Fruit fly (Drosophila melanogaster) whole organism, embryonic: ENCODE data around the gene Reg-2.

Experiments
- ATbp ChIP-seq: fragments of 200-800 bp; sonication (Bioruptor generic); optimal IDR thresholded peaks from 2 replicates; lab custom pipeline; 2017; ENCODE audit warnings: missing biosample characterization, mild to moderate bottlenecking, missing genetic modification characterization, missing genetic modification reagents
- Atf3 ChIP-seq: fragments of 200-800 bp; sonication (Bioruptor generic); optimal IDR thresholded peaks from 3 replicates; lab custom pipeline; 2016; ENCODE audit warnings: missing biosample characterization, missing genetic modification characterization
- C15 ChIP-seq: fragments of 200-800 bp; sonication (Bioruptor generic); IDR thresholded peaks from 3 replicates; pipeline ENCODE4 v1.3.6; 2022; ENCODE audit warnings: missing biosample characterization, missing genetic modification characterization
- CG12155 ChIP-seq: fragments of 200-800 bp; sonication (Bioruptor generic); optimal IDR thresholded peaks from 3 replicates; lab custom pipeline; 2016; ENCODE audit warnings: missing biosample characterization, missing genetic modification characterization
- CG13775 ChIP-seq: fragments of 200-800 bp; sonication (Bioruptor generic); optimal IDR thresholded peaks from 3 replicates; lab custom pipeline; 2017; ENCODE audit warnings: missing biosample characterization, mild to moderate bottlenecking, missing genetic modification characterization
- CG1832 ChIP-seq: fragments of 200-800 bp; sonication (Bioruptor generic); optimal IDR thresholded peaks from 2 replicates; lab custom pipeline; 2017; ENCODE audit warnings: missing biosample characterization, mild to moderate bottlenecking, missing genetic modification characterization, inconsistent platforms
- CG3407 ChIP-seq: fragments of 200-800 bp; sonication (Bioruptor generic); optimal IDR thresholded peaks from 2 replicates; lab custom pipeline; 2018; ENCODE audit warnings: missing biosample characterization, mild to moderate bottlenecking, missing genetic modification characterization
- CG4328 ChIP-seq: fragments of 200-800 bp; sonication (Bioruptor generic); optimal IDR thresholded peaks from 3 replicates; lab custom pipeline; 2017; ENCODE audit warnings: missing biosample characterization, missing genetic modification reagents, missing genetic modification characterization
- CG6654 ChIP-seq: fragments of 200-800 bp; sonication (Bioruptor generic); optimal IDR thresholded peaks from 2 replicates; lab custom pipeline; 2017; ENCODE audit warnings: missing biosample characterization, mild to moderate bottlenecking, missing genetic modification characterization
- CG7745 ChIP-seq: fragments of 200-800 bp; sonication (Bioruptor generic); optimal IDR thresholded peaks from 2 replicates; lab custom pipeline; 2018; ENCODE audit warnings: missing biosample characterization, mild to moderate bottlenecking, missing genetic modification characterization, moderate library complexity
- CG7928 ChIP-seq: fragments of 200-800 bp; sonication (Bioruptor generic); optimal IDR thresholded peaks from 2 replicates; lab custom pipeline; 2017; ENCODE audit warnings: missing biosample characterization, mild to moderate bottlenecking, missing genetic modification characterization
- CG8359 ChIP-seq: fragments of 200-800 bp; sonication (Bioruptor generic); optimal IDR thresholded peaks from 2 replicates; lab custom pipeline; 2017; ENCODE audit warnings: missing biosample characterization, mild to moderate bottlenecking, missing genetic modification characterization, borderline replicate concordance
- CG9797 ChIP-seq: fragments of 200-800 bp; sonication (Bioruptor generic); optimal IDR thresholded peaks from 3 replicates; lab custom pipeline; 2018; ENCODE audit warnings: missing biosample characterization, mild to moderate bottlenecking, missing genetic modification characterization
- Eip74EF ChIP-seq, 2 experiments: fragments of 200-800 bp in 1 of 2; fragments of >200 bp in 1 of 2; sonication (Bioruptor generic) in 1 of 2; optimal IDR thresholded peaks; 2 replicates each; lab custom pipeline; 2017 to 2019; ENCODE audit warnings: missing biosample characterization in 2 of 2, missing genetic modification characterization in 2 of 2, mild to moderate bottlenecking in 1 of 2, moderate library complexity in 1 of 2
- Ets97D ChIP-seq: fragments of 200-800 bp; sonication (Bioruptor generic); optimal IDR thresholded peaks from 3 replicates; lab custom pipeline; 2016; ENCODE audit warnings: missing biosample characterization, missing genetic modification characterization
- Hr78 ChIP-seq, 2 experiments: fragments of 200-800 bp in 1 of 2; fragments of >200 bp in 1 of 2; sonication (Bioruptor generic) in 1 of 2; optimal IDR thresholded peaks; 2 replicates each; lab custom pipeline; 2017 to 2019; ENCODE audit warnings: missing biosample characterization in 2 of 2, missing genetic modification characterization in 2 of 2, mild to moderate bottlenecking in 1 of 2, moderate library complexity in 1 of 2
- Oli ChIP-seq: fragments of 200-800 bp; sonication (Bioruptor generic); optimal IDR thresholded peaks from 2 replicates; lab custom pipeline; 2018; ENCODE audit warnings: missing biosample characterization, mild to moderate bottlenecking, missing genetic modification characterization, moderate library complexity
- Rfx ChIP-seq: fragments of 200-800 bp; sonication (Bioruptor generic); IDR thresholded peaks from 2 replicates; pipeline ENCODE4 v1.3.6; 2022; ENCODE audit warnings: missing biosample characterization, missing genetic modification characterization
- Trl ChIP-seq, 3 experiments: fragments of >200 bp in 2 of 3; fragments of 200-800 bp in 1 of 3; sonication (Bioruptor generic) in 1 of 3; optimal IDR thresholded peaks; 2 replicates in 1 of 3; 3 replicates in 2 of 3; lab custom pipeline; 2016 to 2017; ENCODE audit warnings: missing biosample characterization in 1 of 3, missing genetic modification characterization in 1 of 3
- Usf ChIP-seq: fragments of 200-800 bp; sonication (Bioruptor generic); optimal IDR thresholded peaks from 2 replicates; lab custom pipeline; 2017; ENCODE audit warnings: missing genotype, missing biosample characterization, missing genetic modification characterization
- abd-A ChIP-seq: fragments of 200-800 bp; sonication (Bioruptor generic); optimal IDR thresholded peaks from 3 replicates; lab custom pipeline; 2019; ENCODE audit warnings: missing biosample characterization, mild to moderate bottlenecking, missing genetic modification characterization, moderate library complexity
- bigmax ChIP-seq: fragments of 200-800 bp; sonication (Bioruptor generic); optimal IDR thresholded peaks from 2 replicates; lab custom pipeline; 2018; ENCODE audit warnings: missing biosample characterization, mild to moderate bottlenecking, missing genetic modification characterization
- bowl ChIP-seq: fragments of 200-800 bp; sonication (Bioruptor generic); IDR thresholded peaks from 2 replicates; pipeline ENCODE4 v1.3.6; 2022; ENCODE audit warnings: missing biosample characterization, missing genetic modification characterization
- cwo ChIP-seq: fragments of 200-800 bp; sonication (Bioruptor generic); optimal IDR thresholded peaks from 3 replicates; lab custom pipeline; 2017; ENCODE audit warnings: missing biosample characterization, missing genetic modification characterization, mild to moderate bottlenecking, moderate library complexity, missing genetic modification reagents
- dmrt99B ChIP-seq: fragments of 200-800 bp; sonication (Bioruptor generic); optimal IDR thresholded peaks from 2 replicates; lab custom pipeline; 2018; ENCODE audit warnings: missing biosample characterization, mild to moderate bottlenecking, missing genetic modification characterization, moderate library complexity
- ewg ChIP-seq: fragments of 200-800 bp; sonication (Bioruptor generic); optimal IDR thresholded peaks from 3 replicates; lab custom pipeline; 2017; ENCODE audit warnings: mild to moderate bottlenecking, missing biosample characterization, missing genetic modification reagents, missing genetic modification characterization
- ftz-f1 ChIP-seq: fragments of 200-800 bp; sonication (Bioruptor generic); optimal IDR thresholded peaks from 2 replicates; lab custom pipeline; 2016; ENCODE audit warnings: missing biosample characterization, missing genetic modification characterization
- gcm2 ChIP-seq: fragments of 200-800 bp; sonication (Bioruptor generic); optimal IDR thresholded peaks from 2 replicates; lab custom pipeline; 2016; ENCODE audit warnings: missing biosample characterization, missing genetic modification characterization
- grau ChIP-seq: fragments of 200-800 bp; optimal IDR thresholded peaks from 3 replicates; lab custom pipeline; 2019; ENCODE audit warnings: missing biosample characterization, mild to moderate bottlenecking, missing genetic modification characterization, moderate library complexity
- grn ChIP-seq: fragments of 200-800 bp; sonication (Bioruptor generic); optimal IDR thresholded peaks from 3 replicates; lab custom pipeline; 2017; ENCODE audit warnings: missing biosample characterization, missing genetic modification characterization
- insv ChIP-seq, 2 experiments: fragments of 200-800 bp; sonication (Bioruptor generic); optimal IDR thresholded peaks; 3 replicates each; lab custom pipeline; 2016 to 2018; ENCODE audit warnings: missing biosample characterization in 2 of 2, missing genetic modification characterization in 2 of 2
- kay ChIP-seq: fragments of 200-800 bp; sonication (Bioruptor generic); optimal IDR thresholded peaks from 2 replicates; lab custom pipeline; 2016; ENCODE audit warnings: missing biosample characterization, missing genetic modification characterization
- lilli ChIP-seq: fragments of 200-800 bp; sonication (Bioruptor generic); optimal IDR thresholded peaks from 3 replicates; lab custom pipeline; 2016; ENCODE audit warnings: missing biosample characterization, missing genetic modification characterization
- luna ChIP-seq: fragments of 200-800 bp; sonication (Bioruptor generic); optimal IDR thresholded peaks from 2 replicates; lab custom pipeline; 2016; ENCODE audit warnings: missing biosample characterization, missing genetic modification characterization
- mirr ChIP-seq: fragments of 200-800 bp; sonication (Bioruptor generic); optimal IDR thresholded peaks from 3 replicates; lab custom pipeline; 2018; ENCODE audit warnings: missing biosample characterization, mild to moderate bottlenecking, missing genetic modification characterization
- nerfin-1 ChIP-seq: fragments of 200-800 bp; sonication (Bioruptor generic); optimal IDR thresholded peaks from 3 replicates; lab custom pipeline; 2019; ENCODE audit warnings: missing biosample characterization, mild to moderate bottlenecking, missing genetic modification characterization, moderate library complexity
- nerfin-2 ChIP-seq: fragments of 200-800 bp; sonication (Bioruptor generic); IDR thresholded peaks from 2 replicates; pipeline ENCODE4 v1.3.6; 2022; ENCODE audit warnings: missing biosample characterization, missing genetic modification characterization; ENCODE audit not compliant: partially characterized antibody
- pan ChIP-seq, 4 experiments: fragments of >200 bp in 3 of 4; fragments of 200-800 bp in 1 of 4; sonication (Bioruptor generic) in 1 of 4; optimal IDR thresholded peaks in 3 of 4; IDR thresholded peaks in 1 of 4; 2 replicates each; pipeline versions ENCODE4 v1.3.6 to Lab custom; 2017 to 2022; ENCODE audit warnings: missing biosample characterization in 2 of 4, missing genetic modification characterization in 2 of 4, mixed read lengths in 1 of 4
- rib ChIP-seq: fragments of 200-800 bp; sonication (Bioruptor generic); IDR thresholded peaks from 2 replicates; pipeline ENCODE4 v1.3.6; 2022; ENCODE audit warnings: missing biosample characterization, missing genetic modification characterization
- sc ChIP-seq, 3 experiments: fragments of >200 bp in 2 of 3; fragments of 200-800 bp in 1 of 3; sonication (Bioruptor generic) in 1 of 3; optimal IDR thresholded peaks; 2 replicates in 2 of 3; 3 replicates in 1 of 3; lab custom pipeline; 2017; ENCODE audit warnings: mild to moderate bottlenecking in 1 of 3, missing biosample characterization in 1 of 3, missing genetic modification characterization in 1 of 3, missing genetic modification reagents in 1 of 3
- scrt ChIP-seq: fragments of 200-800 bp; sonication (Bioruptor generic); optimal IDR thresholded peaks from 2 replicates; lab custom pipeline; 2018; ENCODE audit warnings: missing biosample characterization, mild to moderate bottlenecking, missing genetic modification characterization, moderate library complexity
- seq ChIP-seq: fragments of 200-800 bp; sonication (Bioruptor generic); IDR thresholded peaks from 2 replicates; pipeline ENCODE4 v1.3.6; 2022; ENCODE audit warnings: missing biosample characterization, missing genetic modification characterization
- sim ChIP-seq: fragments of 200-800 bp; sonication (Bioruptor generic); IDR thresholded peaks from 2 replicates; pipeline ENCODE4 v1.3.6; 2022; ENCODE audit warnings: missing biosample characterization, missing genetic modification characterization
- tap ChIP-seq: fragments of 200-800 bp; optimal IDR thresholded peaks from 3 replicates; lab custom pipeline; 2019; ENCODE audit warnings: missing biosample characterization, mild to moderate bottlenecking, missing genetic modification characterization, moderate library complexity
- tll ChIP-seq, 2 experiments: fragments of 200-800 bp in 1 of 2; fragments of >200 bp in 1 of 2; sonication (Bioruptor generic) in 1 of 2; optimal IDR thresholded peaks; 2 replicates each; lab custom pipeline; 2017 to 2019; ENCODE audit warnings: missing biosample characterization in 2 of 2, missing genetic modification characterization in 2 of 2, mild to moderate bottlenecking in 1 of 2, moderate library complexity in 1 of 2
- vvl ChIP-seq: fragments of 200-800 bp; sonication (Bioruptor generic); IDR thresholded peaks from 2 replicates; pipeline ENCODE4 v1.3.6; 2022; ENCODE audit warnings: missing biosample characterization, missing genetic modification characterization

Reg-2 gene

DNA sequence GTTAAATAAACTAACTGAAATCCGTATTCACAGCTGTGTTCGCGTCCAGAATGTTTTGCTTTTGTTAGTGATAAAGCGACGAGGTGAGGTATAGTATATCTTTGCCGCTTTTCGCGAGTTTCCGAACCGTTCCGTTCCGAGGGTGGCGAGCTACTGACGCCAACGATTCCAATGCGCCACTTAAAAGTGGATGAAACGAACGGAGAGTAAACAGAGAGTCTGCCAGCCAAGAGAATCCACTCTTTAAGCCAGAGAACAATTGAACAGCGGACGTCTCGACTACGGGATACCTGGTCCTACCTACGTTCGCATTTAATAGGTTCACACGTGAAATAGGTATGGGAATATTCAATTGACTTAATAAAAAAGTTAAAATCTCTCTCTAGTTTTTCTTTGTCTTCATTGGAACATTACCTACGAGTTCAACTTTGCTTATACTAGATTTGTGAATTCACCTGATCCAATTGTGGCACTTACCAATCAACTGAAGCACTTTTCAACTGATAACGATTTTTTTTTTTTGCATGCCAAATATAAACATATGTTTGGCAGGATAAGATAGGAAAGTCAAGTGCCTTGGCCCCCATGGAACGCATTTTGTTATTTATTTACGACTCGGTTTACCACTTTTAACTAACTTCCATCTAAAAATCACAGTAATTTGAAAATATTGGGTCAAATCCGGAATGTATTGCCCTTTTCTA lies 2.4 kb downstream of the Reg-2 start, which contains the start of gene CG13893 (continued):
- no peak for TF ChIP-seq scrt (GFP tag; lab: Kevin White, UChicago)
- TF ChIP-seq CG7928: no peak
- peak; percentile 40 for TF ChIP-seq ftz-f1 (GFP tag; lab: Kevin White, UChicago)
- TF ChIP-seq CG9797 (GFP tag; lab: Kevin White, UChicago): no peak
- peak; percentile 56; the same call in 1 of the 2 replicates for TF ChIP-seq seq (GFP tag; lab: Robert Waterston, UW)
- peak; percentile 68 for TF ChIP-seq mirr (GFP tag; lab: Kevin White, UChicago)
- TF ChIP-seq ewg (GFP tag; lab: Kevin White, UChicago): no peak
- no peak for TF ChIP-seq tll (GFP tag; optimal IDR thresholded peaks at IDR 0.05; lab: Kevin White, UChicago)
- TF ChIP-seq rib (GFP tag; lab: Robert Waterston, UW): peak; percentile 68
- no peak for TF ChIP-seq Oli (tag; lab: Kevin White, UChicago)
- TF ChIP-seq cwo (GFP tag; lab: Kevin White, UChicago): peak; percentile 5
- peak; percentile 93 to 94 for TF ChIP-seq Trl (optimal IDR thresholded peaks at IDR 0.05; lab: Kevin White, UChicago)
- no peak for TF ChIP-seq Trl (GFP tag; optimal IDR thresholded peaks at IDR 0.05; lab: Kevin White, UChicago)
- no peak for TF ChIP-seq abd-A (tag; lab: Kevin White, UChicago)
- no peak for TF ChIP-seq Atf3
- TF ChIP-seq sc (optimal IDR thresholded peaks at IDR 0.05; lab: Kevin White, UChicago): no peak
- no peak for TF ChIP-seq sc (GFP tag; optimal IDR thresholded peaks at IDR 0.05; lab: Kevin White, UChicago)
- TF ChIP-seq grau (tag; lab: Kevin White, UChicago): peak; percentile 14
- TF ChIP-seq CG13775 (GFP tag; lab: Kevin White, UChicago): no peak
- peak; percentile 10 for TF ChIP-seq CG4328 (GFP tag; lab: Kevin White, UChicago)
- peak; percentile 25 for TF ChIP-seq nerfin-1 (tag; lab: Kevin White, UChicago)
- TF ChIP-seq CG3407 (GFP tag; lab: Kevin White, UChicago): no peak
- TF ChIP-seq dmrt99B (tag; lab: Kevin White, UChicago): no peak
- TF ChIP-seq grn (GFP tag; lab: Kevin White, UChicago): no peak
- no peak for TF ChIP-seq gcm2 (GFP tag; lab: Kevin White, UChicago)
- TF ChIP-seq kay: no peak
- TF ChIP-seq ATbp (GFP tag; lab: Kevin White, UChicago): no peak
- TF ChIP-seq C15 (GFP tag; lab: Robert Waterston, UW): no peak
- TF ChIP-seq CG7745 (tag; lab: Kevin White, UChicago): no peak
- TF ChIP-seq nerfin-2 (GFP tag; lab: Robert Waterston, UW): peak; percentile 40; the same call in 1 of the 2 replicates
- TF ChIP-seq Eip74EF (GFP tag; optimal IDR thresholded peaks at IDR 0.05; lab: Kevin White, UChicago): peak in 1 of 2 experiments; percentile 64
- peak; percentile 82 for TF ChIP-seq vvl (GFP tag; lab: Robert Waterston, UW)
- no peak for TF ChIP-seq Hr78 (GFP tag; optimal IDR thresholded peaks at IDR 0.05; lab: Kevin White, UChicago)
- TF ChIP-seq CG12155 (GFP tag; lab: Kevin White, UChicago): no peak
- peak; percentile 28 for TF ChIP-seq lilli
- peak; percentile 21 for TF ChIP-seq Ets97D (GFP tag; lab: Kevin White, UChicago)
- TF ChIP-seq sim: no peak
- no peak for TF ChIP-seq Usf (GFP tag; lab: Kevin White, UChicago)
- TF ChIP-seq CG1832 (GFP tag; lab: Kevin White, UChicago): no peak
- TF ChIP-seq bowl: no peak; the same call in 1 of the 2 replicates
- peak; percentile 62; the same call in 1 of the 2 replicates for TF ChIP-seq Rfx
- TF ChIP-seq insv (GFP tag; optimal IDR thresholded peaks at IDR 0.05; lab: Kevin White, UChicago): peak in 1 of 2 experiments; percentile 13
- TF ChIP-seq CG8359: no peak
- TF ChIP-seq tap (tag; lab: Kevin White, UChicago): no peak
- TF ChIP-seq CG6654 (GFP tag; lab: Kevin White, UChicago): no peak
- peak in 1 of 2 experiments; percentile 78 for TF ChIP-seq pan (optimal IDR thresholded peaks at IDR 0.05; lab: Kevin White, UChicago)
- TF ChIP-seq pan (GFP tag; optimal IDR thresholded peaks at IDR 0.05 in 1 of 2, IDR thresholded peaks at IDR 0.05 in 1 of 2): peak in 1 of 2 experiments; percentile 19
- TF ChIP-seq bigmax (GFP tag; lab: Kevin White, UChicago): peak; percentile 35
- no peak for TF ChIP-seq luna
